Worm (Caenorhabditis elegans) whole organism, late embryonic: ENCODE measurements around the gene F21A3.11.

Experiments
- ets-4 ChIP-seq: sonication (generic microtip); optimal IDR thresholded peaks from 2 replicates; lab custom pipeline; 2016; ENCODE audit warnings: missing genetic modification characterization, missing compliant biosample characterization
- fkh-10 ChIP-seq: fragments of 150-350 bp; optimal IDR thresholded peaks from 2 replicates; lab custom pipeline; 2014; ENCODE audit warnings: missing biosample characterization, missing genetic modification reagents, missing genetic modification characterization
- hlh-13 ChIP-seq: fragments of 200-800 bp; sonication (Bioruptor generic); optimal IDR thresholded peaks from 2 replicates; lab custom pipeline; 2018; ENCODE audit warnings: mild to moderate bottlenecking, missing genetic modification characterization, missing compliant biosample characterization
- nfya-1 ChIP-seq: sonication (generic microtip); optimal IDR thresholded peaks from 2 replicates; lab custom pipeline; 2017; ENCODE audit warnings: missing genetic modification characterization, mild to moderate bottlenecking, missing compliant biosample characterization, antibody characterized with exemption, moderate library complexity
- pha-4 ChIP-seq: fragments of 150-350 bp; optimal IDR thresholded peaks from 2 replicates; lab custom pipeline; 2018; ENCODE audit warnings: missing biosample characterization, missing genetic modification reagents, missing genetic modification characterization

DNA sequence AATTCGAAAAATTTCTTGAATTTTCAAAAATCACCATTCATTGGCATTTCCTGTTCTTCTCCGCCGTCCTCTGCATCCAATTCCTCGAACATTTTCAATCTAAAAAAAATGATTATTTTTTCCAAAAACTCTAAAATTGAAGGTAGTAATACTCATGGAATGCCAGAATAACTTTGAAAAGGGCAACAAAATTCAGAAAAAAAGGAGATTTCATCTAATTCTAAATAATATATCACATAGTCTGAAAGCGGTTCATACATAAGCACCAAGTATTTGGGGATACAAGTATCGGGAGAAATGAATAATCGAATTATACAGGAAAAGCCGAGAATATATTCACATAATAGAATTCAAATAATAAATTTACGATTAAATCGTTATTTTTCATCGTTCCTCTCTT is 42.3 kb upstream of the F21A3.11 start, which contains the start of gene mdt-28:
- no peak for TF ChIP-seq ets-4
- no peak for TF ChIP-seq nfya-1 (tag; lab: Kevin White, UChicago)
- no peak for TF ChIP-seq hlh-13 (GFP tag; lab: Kevin White, UChicago)
- no peak for TF ChIP-seq fkh-10
- no peak for TF ChIP-seq pha-4 (tag; lab: Kevin White, UChicago)
